Worm (Caenorhabditis elegans): ENCODE data around the gene col-110.

DNA sequence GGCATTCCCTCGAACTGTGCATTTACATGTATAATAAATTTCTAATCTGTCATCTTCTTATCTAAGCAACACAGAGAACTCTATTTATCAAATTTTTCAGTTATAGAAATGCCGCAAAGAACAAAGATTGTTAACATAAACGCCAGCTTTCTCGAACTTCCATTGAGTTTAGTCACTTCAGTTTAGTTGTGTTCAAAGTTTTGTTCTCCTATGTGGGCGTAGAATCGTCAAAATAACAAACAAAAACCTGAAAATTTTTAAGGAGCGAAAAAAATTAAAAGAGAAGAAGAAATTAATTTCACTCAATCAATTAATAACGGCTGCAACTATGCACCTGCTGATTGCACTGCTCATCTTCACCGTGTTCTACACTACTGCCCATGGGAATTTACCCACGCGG, 26.5 kb upstream of the col-110 start, which contains the start of gene R105.5:
- TF ChIP-seq pha-4 (tag; optimal IDR thresholded peaks at IDR 0.05) (no peak), ceh-9 (tag; optimal IDR thresholded peaks at IDR 0.05) (no peak), ceh-18 (tag; optimal IDR thresholded peaks at IDR 0.05) (no peak), ahr-1 (tag; optimal IDR thresholded peaks at IDR 0.05) (no peak)

All from whole organism, late embryonic.